Fruit fly (Drosophila melanogaster): Measurements from ENCODE around the gene CG32262.

Gene CG32262

DNA sequence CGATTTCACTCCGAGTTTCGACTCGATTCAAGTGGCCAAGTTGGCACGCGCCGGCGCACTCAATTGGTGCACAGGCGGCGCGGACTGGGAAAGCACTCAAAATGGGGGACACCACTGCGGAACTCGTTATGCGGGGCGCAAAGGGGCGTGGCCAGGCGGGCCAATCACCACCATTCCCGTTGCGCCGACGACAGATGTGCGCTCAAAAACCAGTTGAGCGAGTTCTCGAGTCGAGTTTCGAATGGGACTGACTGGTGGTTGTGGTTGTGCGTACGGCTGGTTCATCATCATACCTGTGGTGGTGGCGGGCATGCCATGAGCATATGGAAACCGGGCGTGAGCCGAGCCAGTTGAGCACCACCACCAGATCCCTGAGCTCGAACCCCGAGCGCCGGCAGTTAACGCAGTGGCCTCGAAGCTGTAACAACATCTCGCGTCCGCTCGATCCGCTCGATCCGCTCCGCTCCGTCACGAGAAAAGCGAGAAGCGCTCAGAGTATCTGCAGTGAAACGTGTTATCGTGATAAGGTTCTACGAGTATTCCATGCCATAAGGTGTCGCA lies 35.9 kb upstream of the CG32262 start, which contains the start of gene Awh (continued):
- no peak for TF ChIP-seq CG9797 (GFP tag; optimal IDR thresholded peaks at IDR 0.05)
- TF ChIP-seq wek (GFP tag; optimal IDR thresholded peaks at IDR 0.05) = no peak
- TF ChIP-seq CG12299 (tag; optimal IDR thresholded peaks at IDR 0.05) = no peak
- no peak for TF ChIP-seq wdn (GFP tag; IDR thresholded peaks at IDR 0.05)
- TF ChIP-seq sr (GFP tag; IDR thresholded peaks at IDR 0.05) = no peak; the same call in 2 of the 3 replicates
- TF ChIP-seq CG15073 (GFP tag; optimal IDR thresholded peaks at IDR 0.05) = no peak
- no peak for TF ChIP-seq Hsf (GFP tag; optimal IDR thresholded peaks at IDR 0.05)
- peak; percentile 27; the same call in 1 of the 2 replicates for TF ChIP-seq hbn (GFP tag; IDR thresholded peaks at IDR 0.05; ENCODE audit: partially characterized antibody)
- TF ChIP-seq CG10979 (tag; optimal IDR thresholded peaks at IDR 0.05) = no peak
- TF ChIP-seq CG3838 (GFP tag; optimal IDR thresholded peaks at IDR 0.05) = no peak
- no peak for TF ChIP-seq GATAe (GFP tag; conservative IDR thresholded peaks at IDR 0.05)
- peak; percentile 60 for TF ChIP-seq CG13287 (GFP tag; IDR thresholded peaks at IDR 0.05; ENCODE audit: partially characterized antibody)
- no peak for TF ChIP-seq CG7963 (GFP tag; IDR thresholded peaks at IDR 0.05; ENCODE audit: partially characterized antibody)
- no peak; the same call in 2 of the 3 replicates for TF ChIP-seq HLH4C (GFP tag; IDR thresholded peaks at IDR 0.05; ENCODE audit: partially characterized antibody)
- TF ChIP-seq Blimp-1 (GFP tag; optimal IDR thresholded peaks at IDR 0.05) = no peak
- TF ChIP-seq ewg (GFP tag; optimal IDR thresholded peaks at IDR 0.05) = peak; percentile 66
- no peak for TF ChIP-seq fu2 (GFP tag; optimal IDR thresholded peaks at IDR 0.05)
- peak; percentile 54 for TF ChIP-seq gcm (GFP tag; optimal IDR thresholded peaks at IDR 0.05)
- TF ChIP-seq CG9932 (GFP tag; IDR thresholded peaks at IDR 0.05) = 0 out of 2 replicates have a peak, but pooled peaks have one; percentile 23
- TF ChIP-seq CG9215 (GFP tag; IDR thresholded peaks at IDR 0.05) = no peak
- no peak for TF ChIP-seq phol (tag; optimal IDR thresholded peaks at IDR 0.05)
- TF ChIP-seq zen2 (GFP tag; IDR thresholded peaks at IDR 0.05; ENCODE audit: partially characterized antibody) = peak; percentile 59; the same call in 2 of the 3 replicates
- no peak for TF ChIP-seq HmgZ (tag; optimal IDR thresholded peaks at IDR 0.05)
- TF ChIP-seq CG14860 (GFP tag; IDR thresholded peaks at IDR 0.05; ENCODE audit: partially characterized antibody) = no peak
- no peak for TF ChIP-seq gsb (GFP tag; IDR thresholded peaks at IDR 0.05)
- TF ChIP-seq CG2120 (GFP tag; optimal IDR thresholded peaks at IDR 0.05) = no peak
- TF ChIP-seq grau (tag; optimal IDR thresholded peaks at IDR 0.05) = no peak
- TF ChIP-seq maf-S (GFP tag; optimal IDR thresholded peaks at IDR 0.05) = no peak
- TF ChIP-seq CG9817 (tag; optimal IDR thresholded peaks at IDR 0.05) = no peak
- TF ChIP-seq CG10321 (GFP tag; IDR thresholded peaks at IDR 0.05) = no peak
- no peak for TF ChIP-seq ken (GFP tag; IDR thresholded peaks at IDR 0.05)
- peak; percentile 3 for TF ChIP-seq CG10543 (GFP tag; optimal IDR thresholded peaks at IDR 0.05)
- TF ChIP-seq NC2α (GFP tag; optimal IDR thresholded peaks at IDR 0.05) = no peak
- no peak for TF ChIP-seq stc (GFP tag; IDR thresholded peaks at IDR 0.05)
- TF ChIP-seq fd64A (GFP tag; optimal IDR thresholded peaks at IDR 0.05) = no peak
- no peak for TF ChIP-seq CG10431 (GFP tag; optimal IDR thresholded peaks at IDR 0.05)
- no peak for TF ChIP-seq CG6175 (GFP tag; IDR thresholded peaks at IDR 0.05)
- TF ChIP-seq CG34376 (GFP tag; optimal IDR thresholded peaks at IDR 0.05) = no peak
- TF ChIP-seq CG18599 (GFP tag; optimal IDR thresholded peaks at IDR 0.05) = no peak
- no peak for TF ChIP-seq CG9876 (GFP tag; optimal IDR thresholded peaks at IDR 0.05)
- TF ChIP-seq CG11093 (GFP tag; IDR thresholded peaks at IDR 0.05) = no peak
- no peak for TF ChIP-seq scrt (GFP tag; optimal IDR thresholded peaks at IDR 0.05)
- no peak for TF ChIP-seq CG10366 (GFP tag; IDR thresholded peaks at IDR 0.05)
- TF ChIP-seq CG2129 (GFP tag; IDR thresholded peaks at IDR 0.05; ENCODE audit: partially characterized antibody) = no peak
- TF ChIP-seq tio (GFP tag; optimal IDR thresholded peaks at IDR 0.05) = no peak
- no peak for TF ChIP-seq jumu (GFP tag; optimal IDR thresholded peaks at IDR 0.05)
- no peak for TF ChIP-seq CG5953 (GFP tag; IDR thresholded peaks at IDR 0.05)
- peak; percentile 80 for TF ChIP-seq chm (GFP tag; IDR thresholded peaks at IDR 0.05)
- TF ChIP-seq eyg (GFP tag; optimal IDR thresholded peaks at IDR 0.05) = no peak
- TF ChIP-seq CG4730 (GFP tag; IDR thresholded peaks at IDR 0.05) = no peak
